Fruit fly (Drosophila melanogaster) whole organism, embryonic: ENCODE data around the gene CG31463.

Experiments used
- B-H1 ChIP-seq: fragments of 200-800 bp; sonication (Bioruptor generic); IDR thresholded peaks from 3 replicates; pipeline ENCODE4 v1.3.6; 2022; ENCODE audit warnings: missing biosample characterization, missing genetic modification characterization
- BtbVII ChIP-seq: fragments of 200-800 bp; sonication (Bioruptor generic); optimal IDR thresholded peaks from 3 replicates; lab custom pipeline; 2017; ENCODE audit warnings: missing biosample characterization, mild to moderate bottlenecking, missing genetic modification characterization
- CG10147 ChIP-seq: fragments of 200-800 bp; sonication (Bioruptor generic); optimal IDR thresholded peaks from 2 replicates; lab custom pipeline; 2019; ENCODE audit warnings: missing biosample characterization, mild to moderate bottlenecking, missing genetic modification characterization, moderate library complexity
- CG11456 ChIP-seq: fragments of 200-800 bp; sonication (Bioruptor generic); IDR thresholded peaks from 3 replicates; pipeline ENCODE4 v1.3.6; 2022; ENCODE audit warnings: missing biosample characterization, missing genetic modification characterization
- CG11696 ChIP-seq: fragments of 200-800 bp; sonication (Bioruptor generic); IDR thresholded peaks from 2 replicates; pipeline ENCODE4 v1.3.6; 2022; ENCODE audit warnings: missing biosample characterization, missing genetic modification characterization
- CG12236 ChIP-seq: fragments of 200-800 bp; sonication (Bioruptor generic); optimal IDR thresholded peaks from 2 replicates; lab custom pipeline; 2016; ENCODE audit warnings: missing biosample characterization, missing genetic modification characterization
- CG12299 ChIP-seq: fragments of 200-800 bp; sonication (Bioruptor generic); optimal IDR thresholded peaks from 2 replicates; lab custom pipeline; 2018; ENCODE audit warnings: missing biosample characterization, mild to moderate bottlenecking, missing genetic modification characterization
- CG13424 ChIP-seq: fragments of 200-800 bp; sonication (Bioruptor generic); optimal IDR thresholded peaks from 2 replicates; lab custom pipeline; 2019; ENCODE audit warnings: missing biosample characterization, mild to moderate bottlenecking, missing genetic modification characterization, moderate library complexity
- CG14667 ChIP-seq: fragments of 200-800 bp; sonication (Bioruptor generic); IDR thresholded peaks from 2 replicates; pipeline ENCODE4 v1.3.6; 2022; ENCODE audit warnings: missing biosample characterization, missing genetic modification characterization
- CG17186 ChIP-seq: fragments of 200-800 bp; sonication (Bioruptor generic); optimal IDR thresholded peaks from 3 replicates; lab custom pipeline; 2017; ENCODE audit warnings: missing biosample characterization, missing genetic modification reagents, missing genetic modification characterization
- CG17829 ChIP-seq: fragments of 200-800 bp; optimal IDR thresholded peaks from 2 replicates; lab custom pipeline; 2019; ENCODE audit warnings: missing biosample characterization, mild to moderate bottlenecking, missing genetic modification characterization, moderate library complexity
- CG2678 ChIP-seq: fragments of 200-800 bp; sonication (Bioruptor generic); optimal IDR thresholded peaks from 3 replicates; lab custom pipeline; 2019; ENCODE audit warnings: missing biosample characterization, mild to moderate bottlenecking, missing genetic modification characterization, moderate library complexity
- CG3065 ChIP-seq: fragments of 200-800 bp; sonication (Bioruptor generic); optimal IDR thresholded peaks from 2 replicates; lab custom pipeline; 2016; ENCODE audit warnings: missing biosample characterization, missing genetic modification characterization
- CG31224 ChIP-seq: fragments of 200-800 bp; sonication (Bioruptor generic); IDR thresholded peaks from 2 replicates; pipeline ENCODE4 v1.3.6; 2022; ENCODE audit warnings: missing biosample characterization, missing genetic modification characterization
- CG31388 ChIP-seq: fragments of 200-800 bp; sonication (Bioruptor generic); optimal IDR thresholded peaks from 2 replicates; lab custom pipeline; 2016; ENCODE audit warnings: missing biosample characterization, missing genetic modification characterization
- CG31441 ChIP-seq: fragments of 200-800 bp; sonication (Bioruptor generic); IDR thresholded peaks from 2 replicates; pipeline ENCODE4 v1.3.6; 2022; ENCODE audit warnings: missing biosample characterization, missing genetic modification characterization
- CG4617 ChIP-seq: fragments of 200-800 bp; sonication (Bioruptor generic); optimal IDR thresholded peaks from 3 replicates; lab custom pipeline; 2016; ENCODE audit warnings: missing biosample characterization, missing genetic modification characterization, borderline replicate concordance
- CG4730 ChIP-seq: fragments of 200-800 bp; sonication (Bioruptor generic); IDR thresholded peaks from 2 replicates; pipeline ENCODE4 v1.3.6; 2022; ENCODE audit warnings: missing biosample characterization, missing genetic modification characterization
- CG4854 ChIP-seq: fragments of 200-800 bp; sonication (Bioruptor generic); optimal IDR thresholded peaks from 2 replicates; lab custom pipeline; 2016; ENCODE audit warnings: missing biosample characterization, missing genetic modification characterization, inconsistent platforms
- CG7271 ChIP-seq: fragments of 200-800 bp; sonication (Bioruptor generic); optimal IDR thresholded peaks from 2 replicates; lab custom pipeline; 2018; ENCODE audit warnings: missing biosample characterization, mild to moderate bottlenecking, missing genetic modification characterization, moderate library complexity
- CG7372 ChIP-seq: fragments of 200-800 bp; sonication (Bioruptor generic); IDR thresholded peaks from 2 replicates; pipeline ENCODE4 v1.3.6; 2022; ENCODE audit warnings: missing biosample characterization, missing genetic modification characterization
- CG7928 ChIP-seq: fragments of 200-800 bp; sonication (Bioruptor generic); optimal IDR thresholded peaks from 2 replicates; lab custom pipeline; 2017; ENCODE audit warnings: missing biosample characterization, mild to moderate bottlenecking, missing genetic modification characterization
- CG9215 ChIP-seq: fragments of 200-800 bp; sonication (Bioruptor generic); IDR thresholded peaks from 2 replicates; pipeline ENCODE4 v1.3.6; 2022; ENCODE audit warnings: missing biosample characterization, missing genetic modification characterization
- CG9797 ChIP-seq: fragments of 200-800 bp; sonication (Bioruptor generic); optimal IDR thresholded peaks from 3 replicates; lab custom pipeline; 2018; ENCODE audit warnings: missing biosample characterization, mild to moderate bottlenecking, missing genetic modification characterization
- CrebB ChIP-seq: fragments of 200-800 bp; sonication (Bioruptor generic); optimal IDR thresholded peaks from 3 replicates; lab custom pipeline; 2018; ENCODE audit warnings: missing biosample characterization, mild to moderate bottlenecking, missing genetic modification characterization
- D ChIP-seq, 2 experiments: fragments of 200-800 bp in 1 of 2; fragments of >200 bp in 1 of 2; sonication (Bioruptor generic) in 1 of 2; optimal IDR thresholded peaks; 2 replicates in 1 of 2; 3 replicates in 1 of 2; lab custom pipeline; 2017; ENCODE audit warnings: mild to moderate bottlenecking in 1 of 2, missing biosample characterization in 1 of 2, missing genetic modification characterization in 1 of 2, missing genetic modification reagents in 1 of 2
- D19A ChIP-seq: fragments of 200-800 bp; optimal IDR thresholded peaks from 3 replicates; lab custom pipeline; 2019; ENCODE audit warnings: missing biosample characterization, mild to moderate bottlenecking, missing genetic modification characterization, moderate library complexity
- Deaf1 ChIP-seq: fragments of 200-800 bp; optimal IDR thresholded peaks from 3 replicates; lab custom pipeline; 2019; ENCODE audit warnings: missing biosample characterization, mild to moderate bottlenecking, missing genetic modification characterization, moderate library complexity
- Dip2 ChIP-seq: fragments of 200-800 bp; sonication (Bioruptor generic); IDR thresholded peaks from 2 replicates; pipeline ENCODE4 v1.3.6; 2022; ENCODE audit warnings: missing biosample characterization, missing genetic modification characterization
- Dip3 ChIP-seq: fragments of 200-800 bp; sonication (Bioruptor generic); optimal IDR thresholded peaks from 3 replicates; lab custom pipeline; 2016; ENCODE audit warnings: missing biosample characterization, missing genetic modification characterization
- Drgx ChIP-seq: fragments of 200-800 bp; sonication (Bioruptor generic); IDR thresholded peaks from 2 replicates; pipeline ENCODE4 v1.3.6; 2022; ENCODE audit warnings: missing biosample characterization, missing genetic modification characterization
- Lhr ChIP-seq: fragments of 200-800 bp; sonication (Bioruptor generic); optimal IDR thresholded peaks from 3 replicates; lab custom pipeline; 2017; ENCODE audit warnings: mild to moderate bottlenecking, missing biosample characterization, missing genetic modification reagents, missing genetic modification characterization
- Meics ChIP-seq: fragments of 200-800 bp; sonication (Bioruptor generic); optimal IDR thresholded peaks from 2 replicates; lab custom pipeline; 2017; ENCODE audit warnings: missing biosample characterization, mild to moderate bottlenecking, missing genetic modification characterization
- NfI ChIP-seq: fragments of 200-800 bp; sonication (Bioruptor generic); optimal IDR thresholded peaks from 3 replicates; lab custom pipeline; 2018; ENCODE audit warnings: missing biosample characterization, mild to moderate bottlenecking, missing genetic modification characterization, moderate library complexity
- Oli ChIP-seq: fragments of 200-800 bp; sonication (Bioruptor generic); optimal IDR thresholded peaks from 2 replicates; lab custom pipeline; 2018; ENCODE audit warnings: missing biosample characterization, mild to moderate bottlenecking, missing genetic modification characterization, moderate library complexity
- Tbp ChIP-seq: fragments of >200 bp; optimal IDR thresholded peaks from 2 replicates; lab custom pipeline; 2018; ENCODE audit warnings: missing biosample characterization, missing genetic modification characterization
- aop ChIP-seq: fragments of 200-800 bp; sonication (Bioruptor generic); IDR thresholded peaks from 2 replicates; pipeline ENCODE4 v1.3.6; 2022; ENCODE audit warnings: missing biosample characterization, missing genetic modification characterization
- da ChIP-seq: fragments of 200-800 bp; sonication (Bioruptor generic); optimal IDR thresholded peaks from 2 replicates; lab custom pipeline; 2016; ENCODE audit warnings: missing biosample characterization, missing genetic modification characterization
- esg ChIP-seq: fragments of 200-800 bp; sonication (Bioruptor generic); conservative IDR thresholded peaks from 2 replicates; pipeline ENCODE4 v1.3.6; 2022; ENCODE audit warnings: missing biosample characterization, missing genetic modification characterization
- gro ChIP-seq: fragments of 200-800 bp; sonication (Bioruptor generic); optimal IDR thresholded peaks from 2 replicates; lab custom pipeline; 2016; ENCODE audit warnings: missing biosample characterization, missing genetic modification characterization
- ken ChIP-seq: fragments of 200-800 bp; sonication (Bioruptor generic); IDR thresholded peaks from 3 replicates; pipeline ENCODE4 v1.3.6; 2022; ENCODE audit warnings: missing biosample characterization, missing genetic modification characterization
- lab ChIP-seq: fragments of 200-800 bp; sonication (Bioruptor generic); optimal IDR thresholded peaks from 3 replicates; lab custom pipeline; 2017; ENCODE audit warnings: missing biosample characterization, missing genetic modification characterization, mild to moderate bottlenecking, moderate library complexity, missing genetic modification reagents
- lbe ChIP-seq: fragments of 200-800 bp; sonication (Bioruptor generic); optimal IDR thresholded peaks from 2 replicates; lab custom pipeline; 2016; ENCODE audit warnings: missing biosample characterization, mild to moderate bottlenecking, missing genetic modification characterization
- otp ChIP-seq: fragments of 200-800 bp; sonication (Bioruptor generic); IDR thresholded peaks from 3 replicates; pipeline ENCODE4, ENCODE4 v1.3.6; 2022; ENCODE audit warnings: missing biosample characterization, missing genetic modification characterization
- rib ChIP-seq: fragments of 200-800 bp; sonication (Bioruptor generic); IDR thresholded peaks from 2 replicates; pipeline ENCODE4 v1.3.6; 2022; ENCODE audit warnings: missing biosample characterization, missing genetic modification characterization
- slou ChIP-seq: fragments of 200-800 bp; sonication (Bioruptor generic); optimal IDR thresholded peaks from 3 replicates; lab custom pipeline; 2016; ENCODE audit warnings: missing biosample characterization, missing genetic modification characterization
- sug ChIP-seq: fragments of 200-800 bp; optimal IDR thresholded peaks from 2 replicates; lab custom pipeline; 2019; ENCODE audit warnings: missing biosample characterization, mild to moderate bottlenecking, missing genetic modification characterization, moderate library complexity
- zfh1 ChIP-seq: fragments of 200-800 bp; sonication (Bioruptor generic); IDR thresholded peaks from 3 replicates; pipeline ENCODE4 v1.3.6; 2022; ENCODE audit warnings: missing biosample characterization, missing genetic modification characterization
- zfh2 ChIP-seq: fragments of 200-800 bp; sonication (Bioruptor generic); optimal IDR thresholded peaks from 2 replicates; lab custom pipeline; 2016; ENCODE audit warnings: missing biosample characterization, missing genetic modification characterization

CG31463 gene

dm6 chr3R:8264302-8265080, 27.6 kb upstream of the CG31463 start, which contains the start of the genes RPA1 and Mcm2 (continued):
- TF ChIP-seq CG4730 (GFP tag; lab: Robert Waterston, UW) (peak; percentile 49), CG4854 (no peak), CG31224 (GFP tag; lab: Robert Waterston, UW) (peak; percentile 65), BtbVII (GFP tag; lab: Kevin White, UChicago) (peak; percentile 55), rib (peak; percentile 14; the same call in 1 of the 2 replicates), D (optimal IDR thresholded peaks at IDR 0.05; lab: Kevin White, UChicago) (no peak), D (GFP tag; optimal IDR thresholded peaks at IDR 0.05; lab: Kevin White, UChicago) (peak; percentile 70), CG31388 (peak; percentile 29), CG13424 (peak; percentile 85), CG4617 (GFP tag; lab: Kevin White, UChicago) (peak; percentile 41), gro (GFP tag; lab: Kevin White, UChicago) (no peak), zfh1 (GFP tag; lab: Robert Waterston, UW) (peak; percentile 82), Dip2 (GFP tag; lab: Robert Waterston, UW) (no peak), CG7928 (GFP tag; lab: Kevin White, UChicago) (peak; percentile 93), CG14667 (GFP tag; lab: Robert Waterston, UW) (peak; percentile 81), CG17829 (tag; lab: Kevin White, UChicago) (peak; percentile 81), NfI (GFP tag; lab: Kevin White, UChicago) (peak; percentile 82), otp (GFP tag; lab: Robert Waterston, UW) (peak; percentile 58; the same call in 1 of the 3 replicates), zfh2 (peak; percentile 74), D19A (tag; lab: Kevin White, UChicago) (peak; percentile 61), B-H1 (GFP tag; lab: Robert Waterston, UW) (peak; percentile 44; the same call in 2 of the 3 replicates), Lhr (GFP tag; lab: Kevin White, UChicago) (peak; percentile 19), lbe (GFP tag; lab: Kevin White, UChicago) (peak; percentile 49), CG11456 (GFP tag; lab: Robert Waterston, UW) (peak; percentile 91), CrebB (no peak), da (GFP tag; lab: Kevin White, UChicago) (no peak), Tbp (GFP tag; lab: Kevin White, UChicago) (no peak), CG9215 (GFP tag; lab: Robert Waterston, UW) (peak; percentile 83), CG31441 (GFP tag; lab: Robert Waterston, UW) (peak; percentile 88), Drgx (peak; percentile 72), CG17186 (GFP tag; lab: Kevin White, UChicago) (peak; percentile 10), sug (peak; percentile 82), slou (GFP tag; lab: Kevin White, UChicago) (peak; percentile 62), CG10147 (peak; percentile 68), CG11696 (0 out of 2 replicates have a peak, but pooled peaks have one; percentile 8), CG12299 (tag; lab: Kevin White, UChicago) (peak; percentile 30), CG9797 (GFP tag; lab: Kevin White, UChicago) (no peak), CG3065 (no peak), ken (GFP tag; lab: Robert Waterston, UW) (peak; percentile 78), CG2678 (no peak), Oli (tag; lab: Kevin White, UChicago) (peak; percentile 71), esg (GFP tag; lab: Robert Waterston, UW) (peak; percentile 82), CG7372 (GFP tag; lab: Robert Waterston, UW) (peak; percentile 72; the same call in 1 of the 2 replicates), aop (GFP tag; lab: Robert Waterston, UW) (peak; percentile 67; the same call in 1 of the 2 replicates), Dip3 (peak; percentile 78), Deaf1 (tag; lab: Kevin White, UChicago) (no peak), CG7271 (tag; lab: Kevin White, UChicago) (no peak), CG12236 (GFP tag; lab: Kevin White, UChicago) (no peak), Meics (peak; percentile 74), lab (no peak)
